Fruit fly (Drosophila melanogaster): Measurements from ENCODE around the gene GC1.
A peak's percentile ranks its signal among the peaks of the same experiment; 100 is the strongest.

GC1 gene

dm6 chr3R:11962739-11963214, 4.7 kb upstream of the GC1 start, which contains the start of the genes CG3281 and aurA (continued):
- TF ChIP-seq Doc3 (GFP tag; IDR thresholded peaks at IDR 0.05; ENCODE audit: partially characterized antibody) (peak; percentile 98), CG11085 (GFP tag; IDR thresholded peaks at IDR 0.05) (peak; percentile 46; the same call in 1 of the 2 replicates), CG9437 (GFP tag; optimal IDR thresholded peaks at IDR 0.05) (peak; percentile 9), Scr (GFP tag; IDR thresholded peaks at IDR 0.05; ENCODE audit: partially characterized antibody) (peak; percentile 98), az2 (GFP tag; optimal IDR thresholded peaks at IDR 0.05) (peak; percentile 50), Hr78 (GFP tag; optimal IDR thresholded peaks at IDR 0.05) (no peak), bab2 (GFP tag; optimal IDR thresholded peaks at IDR 0.05) (peak; percentile 81), amos (GFP tag; IDR thresholded peaks at IDR 0.05; ENCODE audit: partially characterized antibody) (peak; percentile 97), schlank (tag; optimal IDR thresholded peaks at IDR 0.05) (peak; percentile 27), Bgb (GFP tag; IDR thresholded peaks at IDR 0.05; ENCODE audit: partially characterized antibody) (peak; percentile 93), Myb (GFP tag; optimal IDR thresholded peaks at IDR 0.05) (peak; percentile 89), CG2129 (GFP tag; IDR thresholded peaks at IDR 0.05; ENCODE audit: partially characterized antibody) (peak; percentile 97), Dfd (GFP tag; optimal IDR thresholded peaks at IDR 0.05) (no peak), Dad (GFP tag; optimal IDR thresholded peaks at IDR 0.05) (peak; percentile 71), Med (GFP tag) (peak; percentile 94), hb (GFP tag; IDR thresholded peaks at IDR 0.05; ENCODE audit: partially characterized antibody) (peak; percentile 94), CG14014 (GFP tag; IDR thresholded peaks at IDR 0.05) (peak; percentile 54; the same call in 1 of the 2 replicates), Sry-β (GFP tag; optimal IDR thresholded peaks at IDR 0.05) (peak; percentile 88), CG3407 (GFP tag; optimal IDR thresholded peaks at IDR 0.05) (peak; percentile 1), PHDP (tag; optimal IDR thresholded peaks at IDR 0.05) (peak; percentile 68), CG11398 (GFP tag; optimal IDR thresholded peaks at IDR 0.05) (peak; percentile 66), Ssrp (tag; optimal IDR thresholded peaks at IDR 0.05) (peak; percentile 43), al (GFP tag; IDR thresholded peaks at IDR 0.05) (peak; percentile 80), fd96Cb (tag; optimal IDR thresholded peaks at IDR 0.05) (peak; percentile 24), pnt (GFP tag; optimal IDR thresholded peaks at IDR 0.05) (peak; percentile 69), CG17328 (GFP tag; IDR thresholded peaks at IDR 0.05) (0 out of 2 replicates have a peak, but pooled peaks have one; percentile 5), Usf (GFP tag; optimal IDR thresholded peaks at IDR 0.05) (peak; percentile 31), NC2α (GFP tag; optimal IDR thresholded peaks at IDR 0.05) (peak; percentile 14), NC2β (GFP tag; optimal IDR thresholded peaks at IDR 0.05) (peak; percentile 76), gcm2 (GFP tag; optimal IDR thresholded peaks at IDR 0.05) (no peak), Dref (GFP tag; IDR thresholded peaks at IDR 0.05) (peak; percentile 47), Abd-B (GFP tag; optimal IDR thresholded peaks at IDR 0.05) (peak; percentile 87), CG5245 (GFP tag; optimal IDR thresholded peaks at IDR 0.05) (peak; percentile 32), vfl (GFP tag; optimal IDR thresholded peaks at IDR 0.05) (peak; percentile 67), Gug (GFP tag; IDR thresholded peaks at IDR 0.05) (peak; percentile 57; the same call in 1 of the 4 replicates), CG17186 (GFP tag; optimal IDR thresholded peaks at IDR 0.05) (peak; percentile 72), Adf1 (GFP tag; IDR thresholded peaks at IDR 0.05) (no peak), NfI (GFP tag; optimal IDR thresholded peaks at IDR 0.05) (peak; percentile 63), CG4282 (GFP tag; optimal IDR thresholded peaks at IDR 0.05) (peak; percentile 36), CG6689 (GFP tag; IDR thresholded peaks at IDR 0.05) (peak; percentile 35; the same call in 1 of the 2 replicates), CG6854 (GFP tag; optimal IDR thresholded peaks at IDR 0.05) (no peak), CG15696 (tag; optimal IDR thresholded peaks at IDR 0.05) (peak; percentile 69), Ets97D (GFP tag; optimal IDR thresholded peaks at IDR 0.05) (peak; percentile 85), tll (GFP tag; optimal IDR thresholded peaks at IDR 0.05) (peak; percentile 70 to 79), E2f1 (GFP tag; IDR thresholded peaks at IDR 0.05) (peak; percentile 38), CG3163 (GFP tag; optimal IDR thresholded peaks at IDR 0.05) (peak; percentile 48), inv (GFP tag; IDR thresholded peaks at IDR 0.05; ENCODE audit: partially characterized antibody) (peak; percentile 97), Aef1 (GFP tag; IDR thresholded peaks at IDR 0.05) (peak; percentile 57), CG13296 (GFP tag; optimal IDR thresholded peaks at IDR 0.05) (peak; percentile 51)
